Worm (Caenorhabditis elegans): ENCODE results near the gene gcy-21.

DNA sequence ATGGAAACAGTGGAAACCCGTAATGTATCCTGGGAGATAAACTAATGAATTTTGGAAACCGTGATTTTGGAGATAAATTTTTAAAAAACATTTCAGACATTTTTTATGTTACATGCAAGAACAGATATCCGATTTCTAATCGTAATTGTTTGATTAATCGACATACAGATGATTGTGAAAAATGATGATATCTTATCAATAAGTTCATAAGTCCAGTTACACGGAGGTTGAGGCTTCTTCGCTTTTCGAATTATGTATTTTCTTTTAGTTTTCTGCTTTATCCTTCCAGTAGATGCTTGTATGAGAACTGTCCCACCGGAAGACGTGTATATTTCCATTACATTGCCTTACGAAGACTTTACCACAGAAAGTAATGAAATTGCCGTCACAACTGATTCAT, 6.1 kb downstream of the gcy-21 start, which contains the start of gene F22E5.22:
- no peak for TF ChIP-seq somi-1 (GFP tag; optimal IDR thresholded peaks at IDR 0.05)
- TF ChIP-seq tbp1 (GFP tag; optimal IDR thresholded peaks at IDR 0.05), result no peak
- no peak for TF ChIP-seq nfya-1 (tag; optimal IDR thresholded peaks at IDR 0.05; ENCODE audit: borderline replicate concordance, insufficient read depth)
- no peak for TF ChIP-seq Y67H2A.10 (GFP tag; conservative IDR thresholded peaks at IDR 0.05)
- TF ChIP-seq dpl-1 (GFP tag; optimal IDR thresholded peaks at IDR 0.05), result no peak
- no peak for TF ChIP-seq mxl-1 (tag; optimal IDR thresholded peaks at IDR 0.05)
- no peak for TF ChIP-seq snpc-4 (GFP tag; optimal IDR thresholded peaks at IDR 0.05)
- TF ChIP-seq snpc-4 (tag; optimal IDR thresholded peaks at IDR 0.05), result no peak
- TF ChIP-seq B0035.1 (tag; optimal IDR thresholded peaks at IDR 0.05), result no peak
- TF ChIP-seq madf-8 (GFP tag; conservative IDR thresholded peaks at IDR 0.05), result no peak
- no peak for TF ChIP-seq efl-1 (GFP tag; optimal IDR thresholded peaks at IDR 0.05)
